Worm (Caenorhabditis elegans) whole organism, L4 larva: ENCODE measurements around the gene F23A7.1.

Source experiments
- F10B5.3 ChIP-seq: sonication (generic microtip); optimal IDR thresholded peaks from 2 replicates; lab custom pipeline; 2016; ENCODE audit warnings: mild to moderate bottlenecking, missing genetic modification characterization, missing compliant biosample characterization
- F26F4.8 ChIP-seq: fragments of 200-800 bp; sonication (Bioruptor generic); conservative IDR thresholded peaks from 2 replicates; pipeline ENCODE4 v1.3.6; 2022; ENCODE audit warnings: missing genetic modification characterization, missing compliant biosample characterization
- F49E8.2 ChIP-seq: sonication (generic microtip); optimal IDR thresholded peaks from 2 replicates; lab custom pipeline; 2016; ENCODE audit warnings: missing compliant biosample characterization, mild to moderate bottlenecking, missing genetic modification characterization, borderline replicate concordance
- T20F7.1 ChIP-seq: fragments of 200-800 bp; sonication (Bioruptor generic); optimal IDR thresholded peaks from 2 replicates; lab custom pipeline; 2018; ENCODE audit warnings: mild to moderate bottlenecking, missing genetic modification characterization, missing compliant biosample characterization
- Y75B8A.6 ChIP-seq: fragments of 200-800 bp; sonication (Bioruptor generic); IDR thresholded peaks from 2 replicates; pipeline ENCODE4 v1.3.6; 2022; ENCODE audit warnings: missing genetic modification reagents, missing genetic modification characterization, missing compliant biosample characterization
- arid-1 ChIP-seq: fragments of 200-800 bp; sonication (Bioruptor generic); conservative IDR thresholded peaks from 2 replicates; pipeline ENCODE4 v1.3.6; 2022; ENCODE audit warnings: missing genetic modification reagents, missing genetic modification characterization, missing compliant biosample characterization
- ceh-20 ChIP-seq: fragments of 200-800 bp; sonication (Bioruptor generic); IDR thresholded peaks from 2 replicates; pipeline ENCODE4 v1.3.6; 2022; ENCODE audit warnings: missing genetic modification reagents, missing genetic modification characterization, missing compliant biosample characterization
- ceh-28 ChIP-seq: fragments of 150-350 bp; optimal IDR thresholded peaks from 2 replicates; lab custom pipeline; 2014; ENCODE audit warnings: missing biosample characterization, missing genetic modification reagents, missing genetic modification characterization
- ceh-32 ChIP-seq: sonication (generic microtip); optimal IDR thresholded peaks from 2 replicates; lab custom pipeline; 2016; ENCODE audit warnings: mild to moderate bottlenecking, missing genetic modification characterization, missing compliant biosample characterization; ENCODE audit not compliant: poor library complexity
- ceh-62 ChIP-seq: sonication (generic microtip); optimal IDR thresholded peaks from 2 replicates; lab custom pipeline; 2017; ENCODE audit warnings: missing biosample characterization, missing genetic modification characterization
- ctbp-1 ChIP-seq: fragments of 200-800 bp; sonication (Bioruptor generic); IDR thresholded peaks from 2 replicates; pipeline ENCODE4 v1.3.6; 2022; ENCODE audit warnings: missing genetic modification reagents, missing genetic modification characterization, missing compliant biosample characterization
- daf-12 ChIP-seq: fragments of 150-350 bp; optimal IDR thresholded peaks from 2 replicates; lab custom pipeline; 2014; ENCODE audit warnings: missing biosample characterization, missing genetic modification reagents, missing genetic modification characterization
- dmd-6 ChIP-seq: fragments of 200-800 bp; sonication (Bioruptor generic); IDR thresholded peaks from 2 replicates; pipeline ENCODE4 v1.3.6; 2022; ENCODE audit warnings: missing genetic modification reagents, missing genetic modification characterization, missing compliant biosample characterization
- dmd-8 ChIP-seq: fragments of 200-800 bp; sonication (Bioruptor generic); IDR thresholded peaks from 2 replicates; pipeline ENCODE4 v1.3.6; 2022; ENCODE audit warnings: missing genetic modification characterization, missing compliant biosample characterization
- dmd-9 ChIP-seq: fragments of 200-800 bp; sonication (Bioruptor generic); IDR thresholded peaks from 2 replicates; pipeline ENCODE4 v1.3.6; 2022; ENCODE audit warnings: missing genetic modification reagents, missing genetic modification characterization, missing compliant biosample characterization
- dve-1 ChIP-seq: sonication (generic microtip); optimal IDR thresholded peaks from 2 replicates; lab custom pipeline; 2017; ENCODE audit warnings: antibody characterized with exemption, mild to moderate bottlenecking, missing genetic modification characterization, missing compliant biosample characterization; ENCODE audit not compliant: insufficient read depth
- fkh-10 ChIP-seq: fragments of 150-350 bp; optimal IDR thresholded peaks from 2 replicates; lab custom pipeline; 2014; ENCODE audit warnings: missing biosample characterization, missing genetic modification reagents, missing genetic modification characterization
- fos-1 ChIP-seq: fragments of 150-350 bp; optimal IDR thresholded peaks from 2 replicates; lab custom pipeline; 2014; ENCODE audit warnings: missing biosample characterization, missing genetic modification characterization
- hif-1 ChIP-seq, 2 experiments: sonication (generic microtip); optimal IDR thresholded peaks; 2 replicates each; lab custom pipeline; 2016 to 2017; ENCODE audit warnings: missing compliant biosample characterization in 2 of 2, missing genetic modification characterization in 2 of 2, missing genetic modification reagents in 2 of 2, missing genotype in 2 of 2, mild to moderate bottlenecking in 1 of 2
- lin-13 ChIP-seq: fragments of 150-350 bp; optimal IDR thresholded peaks from 2 replicates; lab custom pipeline; 2014; ENCODE audit warnings: missing biosample characterization, missing genetic modification reagents, missing genetic modification characterization
- lin-15B ChIP-seq: fragments of 150-350 bp; sonication (generic microtip); optimal IDR thresholded peaks from 3 replicates; lab custom pipeline; 2014; ENCODE audit warnings: missing biosample characterization, missing genetic modification characterization
- lin-29 ChIP-seq: fragments of 200-800 bp; sonication (Bioruptor generic); IDR thresholded peaks from 2 replicates; pipeline ENCODE4 v1.3.6; 2022; ENCODE audit warnings: missing genetic modification reagents, missing genetic modification characterization, missing compliant biosample characterization
- lin-38 ChIP-seq: fragments of 200-800 bp; sonication (Bioruptor generic); IDR thresholded peaks from 2 replicates; pipeline ENCODE4 v1.3.6; 2022; ENCODE audit warnings: missing genetic modification reagents, missing genetic modification characterization, missing compliant biosample characterization
- lin-39 ChIP-seq: fragments of 150-350 bp; optimal IDR thresholded peaks from 2 replicates; lab custom pipeline; 2014; ENCODE audit warnings: missing biosample characterization, missing genetic modification reagents, missing genetic modification characterization
- lsy-2 ChIP-seq, 2 experiments: fragments of 150-350 bp in 1 of 2; sonication (generic microtip) in 1 of 2; optimal IDR thresholded peaks; 2 replicates each; lab custom pipeline; 2014 to 2017; ENCODE audit warnings: missing biosample characterization in 2 of 2, missing genetic modification characterization in 2 of 2
- madf-5 ChIP-seq, 2 experiments: fragments of 200-800 bp; sonication (Bioruptor generic); IDR thresholded peaks; 2 replicates each; pipeline ENCODE4 v1.3.6; 2022; ENCODE audit warnings: missing compliant biosample characterization in 2 of 2, missing genetic modification characterization in 2 of 2
- mdl-1 ChIP-seq, 2 experiments: fragments of 150-350 bp in 1 of 2; sonication (generic microtip) in 1 of 2; optimal IDR thresholded peaks; 2 replicates each; lab custom pipeline; 2014 to 2017; ENCODE audit warnings: missing biosample characterization in 2 of 2, missing genetic modification characterization in 2 of 2
- mxl-3 ChIP-seq: fragments of 200-800 bp; sonication (Bioruptor generic); optimal IDR thresholded peaks from 2 replicates; lab custom pipeline; 2018; ENCODE audit warnings: mild to moderate bottlenecking, missing genetic modification characterization, missing compliant biosample characterization
- nhr-10 ChIP-seq: fragments of 150-350 bp; optimal IDR thresholded peaks from 2 replicates; lab custom pipeline; 2014; ENCODE audit warnings: missing biosample characterization, missing genetic modification characterization
- nhr-102 ChIP-seq: sonication (generic microtip); optimal IDR thresholded peaks from 2 replicates; lab custom pipeline; 2016; ENCODE audit warnings: mild to moderate bottlenecking, missing genetic modification characterization, moderate library complexity, missing compliant biosample characterization
- nhr-111 ChIP-seq: fragments of 200-800 bp; sonication (Bioruptor generic); optimal IDR thresholded peaks from 2 replicates; lab custom pipeline; 2018; ENCODE audit warnings: mild to moderate bottlenecking, missing genetic modification characterization, missing compliant biosample characterization
- nhr-25 ChIP-seq: sonication (generic microtip); optimal IDR thresholded peaks from 2 replicates; lab custom pipeline; 2017; ENCODE audit warnings: missing genetic modification characterization, mild to moderate bottlenecking, missing compliant biosample characterization, antibody characterized with exemption, moderate library complexity, borderline replicate concordance; ENCODE audit not compliant: insufficient read depth
- nhr-77 ChIP-seq: fragments of 150-350 bp; optimal IDR thresholded peaks from 2 replicates; lab custom pipeline; 2014; ENCODE audit warnings: missing biosample characterization, missing genetic modification characterization
- php-3 ChIP-seq: fragments of 200-800 bp; sonication (Bioruptor generic); IDR thresholded peaks from 2 replicates; pipeline ENCODE4 v1.3.6; 2022; ENCODE audit warnings: missing genetic modification reagents, missing genetic modification characterization, missing compliant biosample characterization
- pqm-1 ChIP-seq: sonication (generic microtip); optimal IDR thresholded peaks from 2 replicates; lab custom pipeline; 2017; ENCODE audit warnings: missing biosample characterization, missing genetic modification characterization
- rbr-2 ChIP-seq: sonication (generic microtip); optimal IDR thresholded peaks from 2 replicates; lab custom pipeline; 2016; ENCODE audit warnings: missing genotype, missing genetic modification characterization, missing compliant biosample characterization
- saeg-2 ChIP-seq: fragments of 200-800 bp; sonication (Bioruptor generic); IDR thresholded peaks from 2 replicates; pipeline ENCODE4 v1.3.6; 2022; ENCODE audit warnings: missing genetic modification reagents, missing genetic modification characterization, missing compliant biosample characterization
- set-16 ChIP-seq: fragments of 200-800 bp; sonication (Bioruptor generic); IDR thresholded peaks from 2 replicates; pipeline ENCODE4 v1.3.6; 2022; ENCODE audit warnings: missing genetic modification reagents, missing genetic modification characterization, missing compliant biosample characterization
- skn-1 ChIP-seq: fragments of 150-350 bp; optimal IDR thresholded peaks from 2 replicates; lab custom pipeline; 2014; ENCODE audit warnings: missing biosample characterization, missing genetic modification characterization
- snpc-1.2 ChIP-seq: fragments of 200-800 bp; sonication (Bioruptor generic); IDR thresholded peaks from 2 replicates; pipeline ENCODE4 v1.3.6; 2022; ENCODE audit warnings: missing genetic modification reagents, missing genetic modification characterization, missing compliant biosample characterization
- spr-1 ChIP-seq: sonication (generic microtip); optimal IDR thresholded peaks from 2 replicates; lab custom pipeline; 2016; ENCODE audit warnings: mild to moderate bottlenecking, missing genetic modification characterization, missing compliant biosample characterization
- unc-130 ChIP-seq: sonication (generic microtip); optimal IDR thresholded peaks from 2 replicates; lab custom pipeline; 2016; ENCODE audit warnings: missing genetic modification reagents, missing genetic modification characterization, missing compliant biosample characterization
- unc-62 ChIP-seq, 3 experiments: fragments of 150-350 bp in 1 of 3; sonication (generic microtip); optimal IDR thresholded peaks in 2 of 3; peaks in 1 of 3; 1 replicate in 1 of 3; 2 replicates in 2 of 3; lab custom pipeline; 2014 to 2017; ENCODE audit warnings: missing biosample characterization in 3 of 3, missing genetic modification characterization in 3 of 3, missing genetic modification reagents in 3 of 3, missing genotype in 1 of 3
- zip-2 ChIP-seq: fragments of 150-350 bp; optimal IDR thresholded peaks from 2 replicates; lab custom pipeline; 2014; ENCODE audit warnings: missing biosample characterization, missing genetic modification characterization
- ztf-11 ChIP-seq: fragments of 150-350 bp; optimal IDR thresholded peaks from 2 replicates; lab custom pipeline; 2014; ENCODE audit warnings: missing biosample characterization, missing genetic modification characterization
- ztf-7 ChIP-seq: fragments of 150-350 bp; optimal IDR thresholded peaks from 2 replicates; lab custom pipeline; 2014; ENCODE audit warnings: missing biosample characterization, missing genetic modification characterization

Gene F23A7.1

DNA sequence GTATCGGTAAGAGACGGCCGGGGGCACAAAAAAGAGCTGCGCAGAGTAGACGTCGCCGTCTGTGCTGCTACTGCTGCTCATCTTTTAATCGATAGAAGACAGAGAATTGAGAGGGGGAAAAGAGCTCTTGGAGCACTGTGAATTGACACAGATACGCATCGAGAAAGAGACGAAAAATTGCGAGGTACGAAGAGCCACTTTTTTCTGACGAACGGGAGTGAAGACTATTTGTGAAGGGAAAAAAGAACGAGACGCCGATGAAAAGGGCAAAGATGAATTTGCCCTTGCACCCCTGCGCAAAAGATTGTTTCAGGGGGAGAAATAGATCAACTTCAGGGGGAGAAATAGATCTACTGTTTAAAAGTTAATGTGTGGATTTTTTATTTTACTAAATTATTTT, 15.0 kb upstream of the F23A7.1 start (continued):
- no peak for TF ChIP-seq ztf-11 (tag; lab: Kevin White, UChicago)
- TF ChIP-seq dmd-9 (GFP tag; lab: Robert Waterston, UW), result no peak
- TF ChIP-seq pqm-1 (tag; lab: Kevin White, UChicago), result no peak
- TF ChIP-seq lin-38 (GFP tag; lab: Robert Waterston, UW), result no peak
- TF ChIP-seq fkh-10 (GFP tag; lab: Kevin White, UChicago), result peak; percentile 78
- TF ChIP-seq nhr-111 (GFP tag; lab: Kevin White, UChicago), result no peak
- TF ChIP-seq php-3 (GFP tag; lab: Robert Waterston, UW), result no peak
- peak in 1 of 2 experiments; percentile 38 for TF ChIP-seq mdl-1 (tag; optimal IDR thresholded peaks at IDR 0.05; lab: Kevin White, UChicago)
- no peak for TF ChIP-seq ceh-62 (tag; lab: Kevin White, UChicago)
- TF ChIP-seq F49E8.2 (tag; lab: Kevin White, UChicago), result no peak
- no peak for TF ChIP-seq spr-1
- no peak for TF ChIP-seq saeg-2 (GFP tag; lab: Robert Waterston, UW)
- TF ChIP-seq lin-39, result no peak

DNA sequence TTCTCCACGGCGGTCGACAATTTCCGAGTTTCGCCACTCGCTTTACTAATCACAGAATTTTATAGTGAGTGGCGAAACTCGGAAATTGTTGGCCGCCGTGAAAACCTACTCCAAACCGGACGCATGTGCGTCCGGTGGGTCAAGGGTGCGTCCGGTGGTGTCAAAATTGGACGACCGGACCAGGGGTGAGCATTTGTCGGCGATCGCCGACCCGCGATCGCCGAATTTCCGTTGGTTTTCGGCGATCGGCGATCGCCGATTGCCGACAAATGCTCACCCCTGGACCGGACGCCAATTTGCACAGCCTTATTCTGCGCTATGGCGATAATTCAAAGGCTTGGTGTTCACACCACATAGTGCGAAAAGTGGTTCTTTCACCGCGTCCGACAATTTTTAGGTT, 12.9 kb upstream of the F23A7.1 start:
- TF ChIP-seq set-16 (GFP tag; lab: Robert Waterston, UW) (peak; percentile 86), ceh-28 (no peak), lin-29 (GFP tag; lab: Robert Waterston, UW) (no peak), mxl-3 (no peak), ceh-62 (tag; lab: Kevin White, UChicago) (no peak), snpc-1.2 (GFP tag; lab: Robert Waterston, UW) (0 out of 2 replicates have a peak, but pooled peaks have one; percentile 10), Y75B8A.6 (GFP tag; lab: Robert Waterston, UW) (no peak)

DNA sequence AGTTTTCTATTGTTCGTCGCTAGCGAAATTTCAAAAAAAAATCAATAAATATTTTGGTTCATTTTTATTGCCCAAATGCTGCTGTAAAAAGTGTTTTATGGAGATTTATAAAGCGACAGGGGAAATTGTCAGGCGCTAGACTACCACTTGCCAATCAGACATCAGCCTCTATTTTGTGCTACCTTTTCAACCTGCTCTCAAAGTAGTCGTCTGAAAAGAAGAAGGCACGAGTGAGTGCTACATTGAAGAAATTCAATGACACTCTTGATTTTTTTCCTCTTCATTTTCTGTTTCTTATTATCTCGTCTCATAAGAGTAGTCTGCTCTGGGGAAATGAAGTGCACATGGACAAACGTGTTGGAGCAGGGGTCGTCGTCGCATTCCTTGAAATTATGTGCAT, 11.3 kb upstream of the F23A7.1 start:
- TF ChIP-seq nhr-102 (tag; lab: Kevin White, UChicago) (peak; percentile 90), dmd-6 (peak; percentile 59), nhr-25 (no peak), hif-1 (tag; optimal IDR thresholded peaks at IDR 0.05; lab: Kevin White, UChicago) (peak in 1 of 2 experiments; percentile 35), dmd-9 (GFP tag; lab: Robert Waterston, UW) (no peak), dmd-8 (GFP tag; lab: Robert Waterston, UW) (no peak), nhr-10 (tag; lab: Kevin White, UChicago) (peak; percentile 4), arid-1 (GFP tag; lab: Robert Waterston, UW) (no peak), ceh-32 (tag; lab: Kevin White, UChicago) (no peak), F10B5.3 (peak; percentile 90), lin-15B (tag; lab: Kevin White, UChicago) (no peak), ztf-7 (tag; lab: Kevin White, UChicago) (peak; percentile 60), unc-62 (GFP tag; optimal IDR thresholded peaks at IDR 0.05 in 1 of 2; lab: Kevin White, UChicago) (no peak), unc-62 (tag; optimal IDR thresholded peaks at IDR 0.05; lab: Kevin White, UChicago) (no peak), madf-5 (GFP tag; IDR thresholded peaks at IDR 0.05; lab: Robert Waterston, UW) (no peak), zip-2 (tag; lab: Kevin White, UChicago) (peak; percentile 33), F26F4.8 (GFP tag; lab: Robert Waterston, UW) (no peak), dve-1 (tag; lab: Kevin White, UChicago) (peak; percentile 63), lsy-2 (tag; optimal IDR thresholded peaks at IDR 0.05; lab: Kevin White, UChicago) (peak; percentile 39 to 83), skn-1 (tag; lab: Kevin White, UChicago) (no peak), lin-13 (GFP tag; lab: Kevin White, UChicago) (peak; percentile 9), nhr-77 (tag; lab: Kevin White, UChicago) (peak; percentile 90), saeg-2 (GFP tag; lab: Robert Waterston, UW) (no peak), fos-1 (tag; lab: Kevin White, UChicago) (no peak), ctbp-1 (GFP tag; lab: Robert Waterston, UW) (0 out of 2 replicates have a peak, but pooled peaks have one; percentile 22), snpc-1.2 (GFP tag; lab: Robert Waterston, UW) (no peak), nhr-111 (GFP tag; lab: Kevin White, UChicago) (no peak), T20F7.1 (GFP tag; lab: Kevin White, UChicago) (peak; percentile 81), spr-1 (peak; percentile 69), ceh-20 (0 out of 2 replicates have a peak, but pooled peaks have one; percentile 32), unc-130 (GFP tag; lab: Kevin White, UChicago) (no peak), rbr-2 (peak; percentile 91), lin-29 (GFP tag; lab: Robert Waterston, UW) (peak; percentile 47; the same call in 1 of the 2 replicates), daf-12 (tag; lab: Kevin White, UChicago) (no peak)
